Worm (Caenorhabditis elegans) whole organism, L1 larva: Measurements from ENCODE around the gene latd-1.

Experiments used
- C34B4.2 ChIP-seq: sonication (generic microtip); optimal IDR thresholded peaks from 2 replicates; lab custom pipeline; 2017; ENCODE audit warnings: mild to moderate bottlenecking, missing genetic modification characterization, missing compliant biosample characterization
- Y116A8C.19 ChIP-seq: sonication (generic microtip); optimal IDR thresholded peaks from 2 replicates; lab custom pipeline; 2016; ENCODE audit warnings: missing compliant biosample characterization, missing genetic modification characterization, borderline replicate concordance
- aha-1 ChIP-seq: fragments of 150-350 bp; optimal IDR thresholded peaks from 2 replicates; lab custom pipeline; 2014; ENCODE audit warnings: missing biosample characterization, missing genetic modification characterization
- blmp-1 ChIP-seq: fragments of 150-350 bp; optimal IDR thresholded peaks from 2 replicates; lab custom pipeline; 2014; ENCODE audit warnings: missing biosample characterization, missing genetic modification characterization
- ceh-63 ChIP-seq: fragments of 200-800 bp; sonication (Bioruptor generic); optimal IDR thresholded peaks from 2 replicates; lab custom pipeline; 2018; ENCODE audit warnings: mild to moderate bottlenecking, missing genetic modification characterization, missing compliant biosample characterization
- ceh-8 ChIP-seq: fragments of 200-800 bp; sonication (Bioruptor generic); optimal IDR thresholded peaks from 2 replicates; lab custom pipeline; 2018; ENCODE audit warnings: mild to moderate bottlenecking, missing genetic modification characterization, moderate library complexity, missing compliant biosample characterization
- ceh-82 ChIP-seq, 3 experiments: fragments of 150-350 bp in 1 of 3; sonication (generic microtip) in 2 of 3; optimal IDR thresholded peaks; 2 replicates each; lab custom pipeline; 2014 to 2017; ENCODE audit warnings: missing biosample characterization in 3 of 3, missing genetic modification characterization in 3 of 3
- ces-1 ChIP-seq: fragments of 150-350 bp; optimal IDR thresholded peaks from 2 replicates; lab custom pipeline; 2014; ENCODE audit warnings: missing biosample characterization, missing genetic modification reagents, missing genetic modification characterization
- dpl-1 ChIP-seq, 3 experiments: fragments of 150-350 bp in 2 of 3; sonication (generic microtip) in 1 of 3; optimal IDR thresholded peaks; 2 replicates each; lab custom pipeline; 2014 to 2017; ENCODE audit warnings: missing biosample characterization in 3 of 3, missing genetic modification characterization in 3 of 3, missing genetic modification reagents in 3 of 3
- egl-13 ChIP-seq: sonication (generic microtip); optimal IDR thresholded peaks from 2 replicates; lab custom pipeline; 2016; ENCODE audit warnings: missing genotype, missing genetic modification reagents, missing genetic modification characterization, missing compliant biosample characterization
- ets-5 ChIP-seq: fragments of 200-800 bp; sonication (Bioruptor generic); IDR thresholded peaks from 2 replicates; pipeline ENCODE4 v1.3.6; 2022; ENCODE audit warnings: missing genetic modification characterization, missing compliant biosample characterization
- fkh-4 ChIP-seq: sonication (generic microtip); optimal IDR thresholded peaks from 2 replicates; lab custom pipeline; 2016; ENCODE audit warnings: missing compliant biosample characterization, missing genetic modification characterization, borderline replicate concordance
- fos-1 ChIP-seq: fragments of 150-350 bp; optimal IDR thresholded peaks from 2 replicates; lab custom pipeline; 2014; ENCODE audit warnings: missing biosample characterization, missing genetic modification characterization
- grh-1 ChIP-seq: fragments of 200-800 bp; sonication (Bioruptor generic); IDR thresholded peaks from 2 replicates; pipeline ENCODE4 v1.3.6; 2022; ENCODE audit warnings: missing genetic modification reagents, missing genetic modification characterization, missing compliant biosample characterization
- hlh-4 ChIP-seq: sonication (generic microtip); optimal IDR thresholded peaks from 2 replicates; lab custom pipeline; 2016; ENCODE audit warnings: mild to moderate bottlenecking, missing genetic modification characterization, missing compliant biosample characterization
- isw-1 ChIP-seq: fragments of 200-800 bp; sonication (Bioruptor generic); IDR thresholded peaks from 2 replicates; pipeline ENCODE4 v1.3.6; 2022; ENCODE audit warnings: missing genetic modification characterization, missing compliant biosample characterization
- lin-13 ChIP-seq: fragments of 150-350 bp; optimal IDR thresholded peaks from 2 replicates; lab custom pipeline; 2014; ENCODE audit warnings: missing biosample characterization, missing genetic modification reagents, missing genetic modification characterization
- lin-14 ChIP-seq: fragments of 200-800 bp; sonication (Bioruptor generic); optimal IDR thresholded peaks from 2 replicates; lab custom pipeline; 2018; ENCODE audit warnings: mild to moderate bottlenecking, missing genetic modification characterization, moderate library complexity, missing compliant biosample characterization
- lin-39 ChIP-seq: fragments of 150-350 bp; optimal IDR thresholded peaks from 2 replicates; lab custom pipeline; 2014; ENCODE audit warnings: missing biosample characterization, missing genetic modification reagents, missing genetic modification characterization
- lir-3 ChIP-seq: sonication (generic microtip); optimal IDR thresholded peaks from 2 replicates; lab custom pipeline; 2016; ENCODE audit warnings: mild to moderate bottlenecking, missing genetic modification characterization, moderate library complexity, missing compliant biosample characterization; ENCODE audit not compliant: poor library complexity
- mab-9 ChIP-seq: fragments of 200-800 bp; sonication (Bioruptor generic); IDR thresholded peaks from 2 replicates; pipeline ENCODE4 v1.3.6; 2022; ENCODE audit warnings: missing genetic modification reagents, missing genetic modification characterization, missing compliant biosample characterization
- mep-1 ChIP-seq: fragments of 150-350 bp; optimal IDR thresholded peaks from 2 replicates; lab custom pipeline; 2014; ENCODE audit warnings: missing biosample characterization, missing genetic modification characterization
- nhr-20 ChIP-seq: sonication (generic microtip); optimal IDR thresholded peaks from 2 replicates; lab custom pipeline; 2016; ENCODE audit warnings: mild to moderate bottlenecking, missing genetic modification characterization, missing compliant biosample characterization
- nhr-237 ChIP-seq: fragments of 150-350 bp; optimal IDR thresholded peaks from 2 replicates; lab custom pipeline; 2014; ENCODE audit warnings: missing biosample characterization, missing genetic modification characterization
- nhr-28 ChIP-seq: fragments of 150-350 bp; optimal IDR thresholded peaks from 2 replicates; lab custom pipeline; 2014; ENCODE audit warnings: missing biosample characterization, missing genetic modification characterization
- nhr-71 ChIP-seq: sonication (generic microtip); optimal IDR thresholded peaks from 2 replicates; lab custom pipeline; 2016; ENCODE audit warnings: mild to moderate bottlenecking, missing genetic modification characterization, moderate library complexity, missing compliant biosample characterization
- nhr-76 ChIP-seq: sonication (generic microtip); optimal IDR thresholded peaks from 2 replicates; lab custom pipeline; 2017; ENCODE audit warnings: missing biosample characterization, missing genetic modification characterization
- nhr-77 ChIP-seq: fragments of 150-350 bp; optimal IDR thresholded peaks from 2 replicates; lab custom pipeline; 2014; ENCODE audit warnings: missing biosample characterization, missing genetic modification characterization
- nhr-85 ChIP-seq: sonication (generic microtip); peaks from one replicate; lab custom pipeline; 2016; ENCODE audit warnings: missing genetic modification characterization, inconsistent platforms, missing compliant biosample characterization
- nhr-90 ChIP-seq: sonication (generic microtip); optimal IDR thresholded peaks from 2 replicates; lab custom pipeline; 2016; ENCODE audit warnings: mild to moderate bottlenecking, missing genetic modification characterization, missing compliant biosample characterization; ENCODE audit not compliant: poor library complexity
- pag-3 ChIP-seq: sonication (generic microtip); optimal IDR thresholded peaks from 2 replicates; lab custom pipeline; 2017; ENCODE audit warnings: missing genetic modification characterization, mild to moderate bottlenecking, missing compliant biosample characterization, antibody characterized with exemption, borderline replicate concordance; ENCODE audit not compliant: insufficient read depth
- pax-3 ChIP-seq: fragments of 200-800 bp; sonication (Bioruptor generic); optimal IDR thresholded peaks from 2 replicates; lab custom pipeline; 2018; ENCODE audit warnings: mild to moderate bottlenecking, missing genetic modification characterization, moderate library complexity, missing compliant biosample characterization
- pqm-1 ChIP-seq: sonication (generic microtip); optimal IDR thresholded peaks from 3 replicates; lab custom pipeline; 2017; ENCODE audit warnings: missing biosample characterization, missing genetic modification characterization
- rnt-1 ChIP-seq: sonication (generic microtip); optimal IDR thresholded peaks from 2 replicates; lab custom pipeline; 2016; ENCODE audit warnings: mild to moderate bottlenecking, missing genetic modification characterization, moderate library complexity, missing compliant biosample characterization
- snpc-4 ChIP-seq: fragments of 150-350 bp; optimal IDR thresholded peaks from 2 replicates; lab custom pipeline; 2014; ENCODE audit warnings: missing biosample characterization, missing genetic modification characterization
- snu-23 ChIP-seq: sonication (generic microtip); optimal IDR thresholded peaks from 2 replicates; lab custom pipeline; 2016; ENCODE audit warnings: missing genetic modification characterization, missing compliant biosample characterization
- sox-4 ChIP-seq: sonication (generic microtip); optimal IDR thresholded peaks from 2 replicates; lab custom pipeline; 2016; ENCODE audit warnings: missing genetic modification characterization, missing compliant biosample characterization
- tbx-2 ChIP-seq: sonication (generic microtip); optimal IDR thresholded peaks from 2 replicates; lab custom pipeline; 2016; ENCODE audit warnings: missing genetic modification characterization, missing compliant biosample characterization
- tlp-1 ChIP-seq: fragments of 150-350 bp; optimal IDR thresholded peaks from 2 replicates; lab custom pipeline; 2014; ENCODE audit warnings: missing biosample characterization, missing genetic modification characterization
- unc-130 ChIP-seq: fragments of 150-350 bp; optimal IDR thresholded peaks from 2 replicates; lab custom pipeline; 2017; ENCODE audit warnings: missing biosample characterization, missing genetic modification characterization, inconsistent platforms
- unc-30 ChIP-seq: sonication (generic microtip); optimal IDR thresholded peaks from 2 replicates; lab custom pipeline; 2017; ENCODE audit warnings: missing biosample characterization, missing genetic modification characterization
- unc-86 ChIP-seq: sonication (generic microtip); optimal IDR thresholded peaks from 2 replicates; lab custom pipeline; 2016; ENCODE audit warnings: missing genetic modification characterization, missing compliant biosample characterization
- vab-15 ChIP-seq: sonication (generic microtip); optimal IDR thresholded peaks from 2 replicates; lab custom pipeline; 2017; ENCODE audit warnings: missing genotype, mild to moderate bottlenecking, missing genetic modification characterization, missing compliant biosample characterization
- xbp-1 ChIP-seq: sonication (generic microtip); optimal IDR thresholded peaks from 2 replicates; lab custom pipeline; 2016; ENCODE audit warnings: missing genetic modification characterization, missing compliant biosample characterization
- zag-1 ChIP-seq: fragments of 150-350 bp; optimal IDR thresholded peaks from 2 replicates; lab custom pipeline; 2014; ENCODE audit warnings: missing biosample characterization, missing genetic modification characterization
- ztf-4 ChIP-seq: fragments of 150-350 bp; optimal IDR thresholded peaks from 2 replicates; lab custom pipeline; 2014; ENCODE audit warnings: missing biosample characterization, missing genetic modification characterization

The latd-1 gene

DNA sequence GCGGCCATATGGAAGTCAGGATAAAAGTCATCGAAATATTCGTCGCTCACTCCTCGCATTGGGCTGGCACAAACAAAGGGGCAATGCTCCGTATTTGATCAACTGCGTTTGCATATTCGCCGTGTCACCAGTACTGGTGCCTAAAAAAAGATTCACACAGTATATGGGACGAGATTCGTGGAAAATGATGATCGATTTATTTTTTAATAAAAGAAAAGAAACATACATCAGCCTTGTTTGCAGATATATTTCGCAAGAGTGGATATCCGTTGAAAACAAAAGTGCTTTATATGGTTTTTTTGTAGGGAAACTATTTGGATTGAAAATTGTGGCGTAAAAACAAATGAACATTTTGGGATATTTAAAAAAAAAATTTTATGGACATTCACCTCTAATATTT is at the start of gene latd-1:
TSS of gene latd-1 (minus strand) at position 101 of the 400 bp plus-strand sequence.
- TF ChIP-seq fkh-4 (tag; lab: Kevin White, UChicago) (no peak), nhr-90 (tag; lab: Kevin White, UChicago) (no peak), pqm-1 (no peak), hlh-4 (no peak), Y116A8C.19 (no peak), tbx-2 (no peak), pag-3 (tag; lab: Kevin White, UChicago) (no peak), snpc-4 (no peak), ces-1 (GFP tag; lab: Kevin White, UChicago) (no peak), lir-3 (no peak), xbp-1 (no peak), snu-23 (GFP tag; lab: Kevin White, UChicago) (no peak), ceh-63 (GFP tag; lab: Kevin White, UChicago) (no peak)

- TF ChIP-seq rnt-1 (tag; lab: Kevin White, UChicago) (peak; percentile 45), lin-14 (GFP tag; lab: Kevin White, UChicago) (peak; percentile 46), nhr-77 (tag; lab: Kevin White, UChicago) (no peak)
Measured at ce11 chrX:7945438-7945837, 47.8 kb upstream of the latd-1 start.

DNA sequence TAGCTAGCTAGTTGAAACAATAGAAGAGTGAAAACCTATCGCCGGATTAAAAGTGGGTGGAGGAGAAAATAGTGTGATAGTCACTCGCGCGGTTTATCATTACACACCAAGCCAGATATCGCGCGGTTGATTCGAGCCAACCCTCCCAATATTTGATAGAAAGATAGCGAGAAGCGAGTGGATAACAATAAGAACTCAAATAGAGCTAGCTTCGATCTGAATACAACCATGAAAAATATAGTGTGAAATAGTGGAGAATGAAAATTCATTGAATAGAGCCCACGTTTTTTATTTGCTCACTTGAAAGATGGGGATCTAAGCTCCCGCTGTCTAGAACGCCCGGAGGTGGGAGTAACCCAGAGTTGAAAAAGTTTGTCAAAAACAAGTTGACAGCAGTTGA is 47.4 kb upstream of the latd-1 start, which contains the start of gene tnt-3:
TSS of gene tnt-3 (minus strand) at position 101 of the 400 bp plus-strand sequence.
- no peak for TF ChIP-seq isw-1 (GFP tag; lab: Robert Waterston, UW)
- TF ChIP-seq C34B4.2 (tag; lab: Kevin White, UChicago), result no peak
- TF ChIP-seq grh-1, result no peak
- TF ChIP-seq ceh-8, result no peak
- TF ChIP-seq mab-9, result no peak
- TF ChIP-seq ztf-4 (tag; lab: Kevin White, UChicago), result no peak
- TF ChIP-seq unc-86 (tag; lab: Kevin White, UChicago), result no peak
- TF ChIP-seq snpc-4, result no peak
- TF ChIP-seq nhr-90 (tag; lab: Kevin White, UChicago), result no peak
- no peak for TF ChIP-seq zag-1 (tag; lab: Kevin White, UChicago)
- TF ChIP-seq blmp-1 (tag; lab: Kevin White, UChicago), result no peak
- no peak for TF ChIP-seq fos-1
- no peak for TF ChIP-seq sox-4 (tag; lab: Kevin White, UChicago)
- TF ChIP-seq nhr-85 (tag; lab: Kevin White, UChicago), result no peak
- TF ChIP-seq pqm-1, result no peak
- no peak for TF ChIP-seq lin-14 (GFP tag; lab: Kevin White, UChicago)
- TF ChIP-seq fkh-4 (tag; lab: Kevin White, UChicago), result no peak

DNA sequence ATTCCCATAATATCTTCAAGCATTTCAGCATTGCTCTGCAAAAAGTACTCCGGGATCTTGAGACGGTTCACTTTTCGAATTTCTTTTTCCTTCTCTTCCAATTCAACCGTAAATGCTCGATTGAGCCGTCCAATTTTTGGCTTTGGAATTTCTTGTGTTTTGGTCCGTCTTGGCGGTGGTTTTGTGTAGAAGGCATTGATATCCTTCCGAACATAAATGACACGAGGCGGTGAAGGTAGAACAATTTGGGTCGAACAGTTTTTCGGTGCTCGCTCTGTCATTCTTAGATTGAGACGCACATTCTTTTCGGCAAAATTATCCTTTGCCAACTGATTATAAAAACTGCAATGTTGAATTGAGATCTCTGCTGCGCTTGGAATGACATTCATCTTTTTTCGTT is 45.1 kb upstream of the latd-1 start:
- TF ChIP-seq lin-39 (tag; lab: Kevin White, UChicago) (no peak), tbx-2 (no peak), tlp-1 (tag; lab: Kevin White, UChicago) (no peak), pax-3 (tag; lab: Kevin White, UChicago) (no peak), hlh-4 (no peak), ztf-4 (tag; lab: Kevin White, UChicago) (no peak), lir-3 (no peak), nhr-71 (no peak)
- TF ChIP-seq, all 84 proteins: peak for 0

DNA sequence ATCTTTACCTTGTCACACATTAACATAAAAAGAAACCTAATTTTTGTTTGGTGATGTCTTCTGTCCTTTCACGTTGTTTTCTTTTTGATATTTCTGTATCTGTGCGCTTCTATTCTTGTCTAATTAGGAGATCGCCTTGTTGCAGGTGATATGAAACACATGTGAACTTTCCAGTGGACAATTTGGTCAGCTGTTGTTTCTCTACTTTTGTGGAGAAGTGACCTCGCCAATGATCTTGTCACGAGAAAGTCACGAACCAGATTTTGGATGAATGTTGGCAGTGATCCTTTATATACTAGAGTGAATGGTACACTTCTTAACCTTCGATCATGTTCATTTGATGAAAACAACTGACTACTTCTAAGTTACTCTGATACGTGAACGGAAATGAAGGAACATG is 34.9 kb upstream of the latd-1 start:
- no peak for TF ChIP-seq fkh-4 (tag; lab: Kevin White, UChicago)
- TF ChIP-seq dpl-1 (GFP tag; optimal IDR thresholded peaks at IDR 0.05; lab: Kevin White, UChicago), result no peak
- TF ChIP-seq ceh-82 (tag; optimal IDR thresholded peaks at IDR 0.05; lab: Kevin White, UChicago), result no peak
- no peak for TF ChIP-seq ets-5 (GFP tag; lab: Robert Waterston, UW)
- TF ChIP-seq nhr-237, result no peak
- TF ChIP-seq nhr-77 (tag; lab: Kevin White, UChicago), result no peak
- TF ChIP-seq nhr-76 (tag; lab: Kevin White, UChicago), result no peak
- TF ChIP-seq lin-14 (GFP tag; lab: Kevin White, UChicago), result no peak
- TF ChIP-seq unc-130 (tag; lab: Kevin White, UChicago), result peak; percentile 69
- TF ChIP-seq mep-1, result no peak
- no peak for TF ChIP-seq pag-3 (tag; lab: Kevin White, UChicago)
- peak; percentile 74 for TF ChIP-seq nhr-85 (tag; lab: Kevin White, UChicago)
- no peak for TF ChIP-seq nhr-28 (tag; lab: Kevin White, UChicago)
- peak; percentile 35 for TF ChIP-seq nhr-71
- no peak for TF ChIP-seq egl-13 (tag; lab: Kevin White, UChicago)
- TF ChIP-seq nhr-20 (tag; lab: Kevin White, UChicago), result peak; percentile 56
- TF ChIP-seq vab-15, result peak; percentile 66
- TF ChIP-seq lin-13 (GFP tag; lab: Kevin White, UChicago), result no peak
- TF ChIP-seq hlh-4, result no peak
- TF ChIP-seq aha-1, result no peak
- TF ChIP-seq unc-30 (tag; lab: Kevin White, UChicago), result no peak
